Fruit fly (Drosophila melanogaster) whole organism, pupa: ENCODE measurements around the gene Hsc70-2.

Source experiments
- CG17806 ChIP-seq: fragments of 200-800 bp; sonication (Bioruptor generic); optimal IDR thresholded peaks from 2 replicates; lab custom pipeline; 2018; ENCODE audit warnings: missing biosample characterization, mild to moderate bottlenecking, missing genetic modification characterization, moderate library complexity
- D1 ChIP-seq: fragments of 200-800 bp; sonication (Bioruptor generic); optimal IDR thresholded peaks from 2 replicates; lab custom pipeline; 2018; ENCODE audit warnings: missing biosample characterization, mild to moderate bottlenecking, missing genetic modification characterization, moderate library complexity

DNA sequence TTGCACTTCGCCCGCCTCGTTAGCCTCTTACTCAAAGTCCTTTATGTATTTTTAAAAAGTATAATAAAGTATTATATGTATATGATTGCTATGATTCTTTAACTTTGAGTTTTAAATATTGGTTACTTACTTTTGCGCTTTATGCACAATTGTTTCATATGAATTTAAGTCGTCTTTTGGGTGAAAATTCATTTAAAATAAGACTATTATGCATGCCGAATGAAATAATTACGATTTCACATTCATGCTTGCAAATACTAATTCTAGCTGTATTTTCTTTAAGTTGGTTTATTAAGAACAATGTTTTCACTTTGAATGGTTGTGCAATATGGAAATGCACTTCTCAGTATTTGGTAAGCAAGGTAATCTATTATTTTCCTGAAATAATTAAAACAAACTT lies 41.4 kb downstream of the Hsc70-2 start, which contains the start of gene CG43063:
- TF ChIP-seq D1 (tag; lab: Kevin White, UChicago) (no peak), CG17806 (tag; lab: Kevin White, UChicago) (no peak)
